Worm (Caenorhabditis elegans) whole organism, L3 larva: ENCODE measurements around the gene nep-17.

Experiments
- aly-2 ChIP-seq: fragments of 150-350 bp; optimal IDR thresholded peaks from 2 replicates; lab custom pipeline; 2014; ENCODE audit warnings: missing biosample characterization, missing genetic modification characterization
- lin-39 ChIP-seq: fragments of 150-350 bp; optimal IDR thresholded peaks from 2 replicates; lab custom pipeline; 2018; ENCODE audit warnings: missing biosample characterization, missing genetic modification reagents, missing genetic modification characterization
- zag-1 ChIP-seq: fragments of 150-350 bp; optimal IDR thresholded peaks from 2 replicates; lab custom pipeline; 2014; ENCODE audit warnings: missing biosample characterization, missing genetic modification characterization
- ztf-11 ChIP-seq: fragments of 150-350 bp; optimal IDR thresholded peaks from 2 replicates; lab custom pipeline; 2014; ENCODE audit warnings: missing biosample characterization, missing genetic modification characterization

DNA sequence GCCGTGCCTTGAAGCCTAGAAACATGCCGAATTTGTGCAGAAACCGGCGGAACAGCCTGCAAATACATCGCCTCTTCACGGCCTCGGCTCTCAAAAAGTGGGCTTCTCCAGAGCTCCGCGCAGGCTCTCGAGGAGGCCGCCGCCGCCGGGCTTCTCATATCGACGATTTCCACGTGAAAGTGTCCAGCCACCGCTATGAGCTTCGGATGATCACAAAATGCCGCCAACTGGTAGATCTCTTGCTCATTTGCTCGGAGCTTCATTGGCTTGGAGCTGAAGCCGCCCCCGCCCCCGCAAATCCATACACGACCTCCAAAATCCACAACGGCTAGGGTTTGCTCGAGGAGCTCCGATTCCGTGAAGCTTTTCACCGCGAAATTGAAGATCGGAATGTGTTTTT, 52.9 kb downstream of the nep-17 start:
- TF ChIP-seq zag-1 (tag; lab: Kevin White, UChicago) = no peak
- TF ChIP-seq ztf-11 (tag; lab: Kevin White, UChicago) = no peak
- no peak for TF ChIP-seq aly-2 (tag; lab: Kevin White, UChicago)
- no peak for TF ChIP-seq lin-39
